Worm (Caenorhabditis elegans): Measurements from ENCODE around the gene D2062.1.
"Not testable (repeated sequence)": the region's sequence is repeated elsewhere in the genome, so short reads cannot be mapped to it uniquely, and the experiment has no call there.

DNA sequence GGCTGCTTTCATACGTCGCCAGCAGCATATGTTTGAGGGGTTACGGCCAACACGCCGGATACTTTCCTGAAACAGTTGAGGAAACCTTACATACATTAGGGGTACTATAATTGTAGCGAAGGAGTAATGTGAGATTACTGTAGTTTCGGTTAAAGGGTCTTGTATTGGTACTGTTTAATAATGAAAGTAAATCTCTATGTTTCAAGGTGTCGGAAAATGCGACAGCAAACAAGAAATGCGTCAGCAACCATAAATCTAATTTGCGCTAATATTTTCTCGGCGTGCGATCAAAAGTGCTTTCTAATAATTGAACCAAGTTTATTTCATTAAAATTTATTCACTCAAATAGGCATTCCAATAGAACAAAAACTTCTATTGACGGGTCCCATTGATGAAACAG lies 41.1 kb downstream of the D2062.1 start, which contains the start of gene sri-57:
- TF ChIP-seq jun-1 (tag; optimal IDR thresholded peaks at IDR 0.05); nhr-237 (tag; optimal IDR thresholded peaks at IDR 0.05); fkh-10 (GFP tag; optimal IDR thresholded peaks at IDR 0.05); pqm-1 (tag; optimal IDR thresholded peaks at IDR 0.05); ztf-11 (tag; optimal IDR thresholded peaks at IDR 0.05); lin-35 (GFP tag; optimal IDR thresholded peaks at IDR 0.05); nhr-28 (tag; optimal IDR thresholded peaks at IDR 0.05); ceh-82 (tag; optimal IDR thresholded peaks at IDR 0.05); skn-1 (tag; optimal IDR thresholded peaks at IDR 0.05); sptf-1 (tag; optimal IDR thresholded peaks at IDR 0.05); lin-15B (tag; optimal IDR thresholded peaks at IDR 0.05): not testable (repeated sequence)
